Worm (Caenorhabditis elegans): ENCODE data around the gene nkat-1.
A peak's percentile ranks its signal among the peaks of the same experiment; 100 is the strongest.

ce11 chrX:14115480-14116161 lies 24.3 kb downstream of the nkat-1 start, which contains the start of gene F28H6.7:
- TF ChIP-seq flt-1 (GFP tag; IDR thresholded peaks at IDR 0.05) (peak; percentile 97), ama-1 (optimal IDR thresholded peaks at IDR 0.05) (no peak), ets-7 (tag; optimal IDR thresholded peaks at IDR 0.05) (peak; percentile 90), ceh-13 (GFP tag; optimal IDR thresholded peaks at IDR 0.05) (peak; percentile 95), hnd-1 (tag; optimal IDR thresholded peaks at IDR 0.05) (peak; percentile 90), B0310.2 (tag; optimal IDR thresholded peaks at IDR 0.05) (peak; percentile 93), hmbx-1 (tag; optimal IDR thresholded peaks at IDR 0.05) (peak; percentile 85), tbx-11 (GFP tag; IDR thresholded peaks at IDR 0.05) (peak; percentile 96)
